Worm (Caenorhabditis elegans) whole organism, L1 larva: ENCODE measurements around the gene rrsr-1.

ENCODE experiments used
- blmp-1 ChIP-seq: fragments of 150-350 bp; optimal IDR thresholded peaks from 2 replicates; lab custom pipeline; 2014; ENCODE audit warnings: missing biosample characterization, missing genetic modification characterization
- egl-27 ChIP-seq, 2 experiments: fragments of 150-350 bp in 1 of 2; sonication (generic microtip); optimal IDR thresholded peaks; 3 replicates each; lab custom pipeline; 2017 to 2018; ENCODE audit warnings: missing biosample characterization in 2 of 2, missing genetic modification characterization in 2 of 2, missing genetic modification reagents in 2 of 2
- lir-3 ChIP-seq: sonication (generic microtip); optimal IDR thresholded peaks from 2 replicates; lab custom pipeline; 2016; ENCODE audit warnings: mild to moderate bottlenecking, missing genetic modification characterization, moderate library complexity, missing compliant biosample characterization; ENCODE audit not compliant: poor library complexity
- nhr-76 ChIP-seq: sonication (generic microtip); optimal IDR thresholded peaks from 2 replicates; lab custom pipeline; 2017; ENCODE audit warnings: missing biosample characterization, missing genetic modification characterization
- nhr-77 ChIP-seq: fragments of 150-350 bp; optimal IDR thresholded peaks from 2 replicates; lab custom pipeline; 2014; ENCODE audit warnings: missing biosample characterization, missing genetic modification characterization
- pag-3 ChIP-seq: sonication (generic microtip); optimal IDR thresholded peaks from 2 replicates; lab custom pipeline; 2017; ENCODE audit warnings: missing genetic modification characterization, mild to moderate bottlenecking, missing compliant biosample characterization, antibody characterized with exemption, borderline replicate concordance; ENCODE audit not compliant: insufficient read depth

DNA sequence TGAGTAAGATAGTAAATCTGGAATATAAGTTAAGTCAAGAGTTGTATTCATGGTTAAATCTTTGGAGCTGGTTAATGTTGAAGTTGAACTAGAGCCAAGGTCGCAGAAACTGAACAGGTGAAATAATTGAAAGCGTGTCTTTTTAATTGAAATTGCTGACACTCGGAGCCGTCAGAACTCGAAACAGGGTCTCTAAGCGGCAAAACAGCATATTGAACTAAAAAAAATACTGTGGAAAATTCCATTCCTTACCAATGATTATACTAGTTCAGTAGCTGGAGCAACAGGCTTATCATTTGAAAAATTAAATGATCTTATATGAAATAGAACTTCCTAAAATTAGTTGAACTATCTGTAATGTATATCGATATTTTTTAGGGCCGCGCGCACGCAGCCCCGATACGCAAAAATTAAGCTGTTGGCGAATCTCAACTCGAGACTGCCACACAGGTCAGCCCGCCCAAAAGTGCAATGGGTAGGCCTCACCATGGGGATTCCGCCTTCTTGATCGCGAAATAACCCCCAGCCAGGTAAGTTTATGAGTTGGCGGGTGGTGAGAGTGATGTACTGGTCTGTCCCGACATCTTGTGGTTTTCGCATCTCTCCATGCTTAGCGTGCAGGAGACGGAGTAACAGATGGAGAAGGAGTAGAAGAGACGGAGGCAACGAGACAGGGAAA, 43.5 kb upstream of the rrsr-1 start, which contains the start of gene srz-97:
- TF ChIP-seq egl-27 (tag; optimal IDR thresholded peaks at IDR 0.05; lab: Kevin White, UChicago), result no peak
- TF ChIP-seq nhr-76 (tag; lab: Kevin White, UChicago), result no peak
- TF ChIP-seq lir-3 (tag; lab: Kevin White, UChicago), result no peak
- peak; percentile 6 for TF ChIP-seq nhr-77 (tag; lab: Kevin White, UChicago)
- TF ChIP-seq blmp-1, result no peak
- no peak for TF ChIP-seq pag-3
